Fruit fly (Drosophila melanogaster) whole organism, prepupa: ENCODE results near the gene Atg5.

Experiments
- Blimp-1 ChIP-seq: fragments of 200-800 bp; sonication (Bioruptor generic); optimal IDR thresholded peaks from 3 replicates; lab custom pipeline; 2017; ENCODE audit warnings: missing biosample characterization, missing genetic modification characterization, mild to moderate bottlenecking, moderate library complexity, missing genetic modification reagents
- CG10631 ChIP-seq: fragments of 200-800 bp; sonication (Bioruptor generic); optimal IDR thresholded peaks from 2 replicates; lab custom pipeline; 2016; ENCODE audit warnings: missing biosample characterization, missing genetic modification characterization
- CG10669 ChIP-seq: fragments of 200-800 bp; sonication (Bioruptor generic); optimal IDR thresholded peaks from 3 replicates; lab custom pipeline; 2018; ENCODE audit warnings: missing biosample characterization, mild to moderate bottlenecking, missing genetic modification characterization, moderate library complexity
- CG11294 ChIP-seq: fragments of 200-800 bp; sonication (Bioruptor generic); IDR thresholded peaks from 2 replicates; pipeline ENCODE4 v1.3.6; 2022; ENCODE audit warnings: missing biosample characterization, missing genetic modification characterization
- CG11902 ChIP-seq: fragments of 200-800 bp; sonication (Bioruptor generic); optimal IDR thresholded peaks from 3 replicates; lab custom pipeline; 2016; ENCODE audit warnings: missing biosample characterization, missing genetic modification characterization
- CG15336 ChIP-seq: fragments of 200-800 bp; sonication (Bioruptor generic); IDR thresholded peaks from 2 replicates; pipeline ENCODE4 v1.3.6; 2022; ENCODE audit warnings: missing biosample characterization, missing genetic modification characterization
- CG16779 ChIP-seq: fragments of 200-800 bp; sonication (Bioruptor generic); optimal IDR thresholded peaks from 3 replicates; lab custom pipeline; 2017; ENCODE audit warnings: missing biosample characterization, mild to moderate bottlenecking, missing genetic modification characterization
- CG31627 ChIP-seq: fragments of 200-800 bp; sonication (Bioruptor generic); optimal IDR thresholded peaks from 3 replicates; lab custom pipeline; 2016; ENCODE audit warnings: missing biosample characterization, missing genetic modification characterization
- CG32006 ChIP-seq: fragments of 200-800 bp; sonication (Bioruptor generic); optimal IDR thresholded peaks from 3 replicates; lab custom pipeline; 2017; ENCODE audit warnings: missing biosample characterization, mild to moderate bottlenecking, missing genetic modification characterization
- CG34406 ChIP-seq: fragments of 200-800 bp; sonication (Bioruptor generic); optimal IDR thresholded peaks from 3 replicates; lab custom pipeline; 2016; ENCODE audit warnings: missing biosample characterization, missing genetic modification characterization
- CG3919 ChIP-seq: fragments of 200-800 bp; sonication (Bioruptor generic); optimal IDR thresholded peaks from 3 replicates; lab custom pipeline; 2016; ENCODE audit warnings: missing biosample characterization, missing genetic modification characterization
- CG6276 ChIP-seq: fragments of 200-800 bp; sonication (Bioruptor generic); optimal IDR thresholded peaks from 2 replicates; lab custom pipeline; 2017; ENCODE audit warnings: missing biosample characterization, mild to moderate bottlenecking, missing genetic modification characterization
- CG6792 ChIP-seq: fragments of 200-800 bp; sonication (Bioruptor generic); optimal IDR thresholded peaks from 3 replicates; lab custom pipeline; 2016; ENCODE audit warnings: missing biosample characterization, missing genetic modification characterization
- CG6808 ChIP-seq: fragments of 200-800 bp; sonication (Bioruptor generic); optimal IDR thresholded peaks from 3 replicates; lab custom pipeline; 2017; ENCODE audit warnings: missing biosample characterization, missing genetic modification characterization, mild to moderate bottlenecking, moderate library complexity, missing genetic modification reagents
- CG6854 ChIP-seq: fragments of 200-800 bp; sonication (Bioruptor generic); optimal IDR thresholded peaks from 2 replicates; lab custom pipeline; 2017; ENCODE audit warnings: missing biosample characterization, mild to moderate bottlenecking, missing genetic modification characterization
- CG7368 ChIP-seq: fragments of 200-800 bp; sonication (Bioruptor generic); optimal IDR thresholded peaks from 3 replicates; lab custom pipeline; 2016; ENCODE audit warnings: missing biosample characterization, missing genetic modification characterization
- CG8119 ChIP-seq: fragments of 200-800 bp; sonication (Bioruptor generic); IDR thresholded peaks from 3 replicates; pipeline ENCODE4 v1.3.6; 2022; ENCODE audit warnings: missing biosample characterization, missing genetic modification characterization
- CG8632 ChIP-seq: fragments of 200-800 bp; sonication (Bioruptor generic); optimal IDR thresholded peaks from 3 replicates; lab custom pipeline; 2016; ENCODE audit warnings: missing biosample characterization, missing genetic modification characterization
- CG9139 ChIP-seq: fragments of 200-800 bp; sonication (Bioruptor generic); optimal IDR thresholded peaks from 3 replicates; lab custom pipeline; 2017; ENCODE audit warnings: missing biosample characterization, mild to moderate bottlenecking, missing genetic modification characterization
- Eip75B ChIP-seq: fragments of 200-800 bp; sonication (Bioruptor generic); optimal IDR thresholded peaks from 3 replicates; lab custom pipeline; 2016; ENCODE audit warnings: missing biosample characterization, missing genetic modification characterization
- Eip78C ChIP-seq: fragments of 200-800 bp; sonication (Bioruptor generic); peaks from one replicate; lab custom pipeline; 2016; ENCODE audit warnings: missing biosample characterization, missing genetic modification characterization
- Eip93F ChIP-seq: fragments of 200-800 bp; sonication (Bioruptor generic); optimal IDR thresholded peaks from 2 replicates; lab custom pipeline; 2016; ENCODE audit warnings: missing biosample characterization, mild to moderate bottlenecking, missing genetic modification characterization
- Ets96B ChIP-seq: fragments of 200-800 bp; optimal IDR thresholded peaks from 2 replicates; lab custom pipeline; 2019; ENCODE audit warnings: missing biosample characterization, mild to moderate bottlenecking, missing genetic modification characterization, moderate library complexity
- Gug ChIP-seq: fragments of 200-800 bp; sonication (Bioruptor generic); IDR thresholded peaks from 2 replicates; pipeline ENCODE4 v1.3.6; 2022; ENCODE audit warnings: missing biosample characterization, missing genetic modification characterization
- Hr38 ChIP-seq: sonication (Bioruptor generic); optimal IDR thresholded peaks from 2 replicates; lab custom pipeline; 2016; ENCODE audit warnings: missing biosample characterization, missing genetic modification characterization
- Hr4 ChIP-seq: fragments of 200-800 bp; sonication (Bioruptor generic); optimal IDR thresholded peaks from 3 replicates; lab custom pipeline; 2016; ENCODE audit warnings: missing biosample characterization, missing genetic modification characterization
- Lpt ChIP-seq: fragments of 200-800 bp; sonication (Bioruptor generic); optimal IDR thresholded peaks from 3 replicates; lab custom pipeline; 2016; ENCODE audit warnings: missing biosample characterization, missing genetic modification characterization
- Met ChIP-seq: fragments of 200-800 bp; sonication (Bioruptor generic); optimal IDR thresholded peaks from 3 replicates; lab custom pipeline; 2016; ENCODE audit warnings: missing biosample characterization, missing genetic modification characterization
- Smox ChIP-seq: fragments of 200-800 bp; sonication (Bioruptor generic); optimal IDR thresholded peaks from 3 replicates; lab custom pipeline; 2016; ENCODE audit warnings: missing biosample characterization, missing genetic modification characterization
- Sox102F ChIP-seq: fragments of 200-800 bp; sonication (Bioruptor generic); optimal IDR thresholded peaks from 2 replicates; lab custom pipeline; 2016; ENCODE audit warnings: missing biosample characterization, mild to moderate bottlenecking, missing genetic modification characterization
- Sox14 ChIP-seq: fragments of 200-800 bp; sonication (Bioruptor generic); optimal IDR thresholded peaks from 3 replicates; lab custom pipeline; 2016; ENCODE audit warnings: missing biosample characterization, missing genetic modification characterization
- Sox15 ChIP-seq: fragments of 200-800 bp; sonication (Bioruptor generic); optimal IDR thresholded peaks from 3 replicates; lab custom pipeline; 2016; ENCODE audit warnings: missing biosample characterization, missing genetic modification characterization
- acj6 ChIP-seq: fragments of 200-800 bp; sonication (Bioruptor generic); optimal IDR thresholded peaks from 3 replicates; lab custom pipeline; 2016; ENCODE audit warnings: missing biosample characterization, missing genetic modification characterization
- cyc ChIP-seq: fragments of 200-800 bp; sonication (Bioruptor generic); optimal IDR thresholded peaks from 3 replicates; lab custom pipeline; 2016; ENCODE audit warnings: missing biosample characterization, missing genetic modification characterization
- dac ChIP-seq: fragments of 200-800 bp; sonication (Bioruptor generic); optimal IDR thresholded peaks from 2 replicates; lab custom pipeline; 2017; ENCODE audit warnings: missing biosample characterization, mild to moderate bottlenecking, missing genetic modification characterization
- dsx ChIP-seq: fragments of 200-800 bp; optimal IDR thresholded peaks from 3 replicates; lab custom pipeline; 2019; ENCODE audit warnings: missing biosample characterization, mild to moderate bottlenecking, missing genetic modification characterization, moderate library complexity; ENCODE audit not compliant: poor library complexity, severe bottlenecking
- eg ChIP-seq: fragments of 200-800 bp; sonication (Bioruptor generic); IDR thresholded peaks from 3 replicates; pipeline ENCODE4 v1.3.6; 2022; ENCODE audit warnings: missing biosample characterization, missing genetic modification characterization
- esn ChIP-seq: fragments of 200-800 bp; sonication (Bioruptor generic); optimal IDR thresholded peaks from 2 replicates; lab custom pipeline; 2016; ENCODE audit warnings: missing biosample characterization, mild to moderate bottlenecking, missing genetic modification characterization, moderate library complexity
- net ChIP-seq: fragments of 200-800 bp; sonication (Bioruptor generic); optimal IDR thresholded peaks from 3 replicates; lab custom pipeline; 2016; ENCODE audit warnings: missing biosample characterization, missing genetic modification characterization
- salr ChIP-seq, 2 experiments: fragments of 200-800 bp; sonication (Bioruptor generic); optimal IDR thresholded peaks; 3 replicates each; lab custom pipeline; 2016 to 2018; ENCODE audit warnings: missing biosample characterization in 2 of 2, missing genetic modification characterization in 2 of 2, mild to moderate bottlenecking in 1 of 2
- spab ChIP-seq: fragments of 200-800 bp; sonication (Bioruptor generic); optimal IDR thresholded peaks from 2 replicates; lab custom pipeline; 2017; ENCODE audit warnings: missing biosample characterization, mild to moderate bottlenecking, missing genetic modification characterization, missing genetic modification reagents
- ss ChIP-seq, 2 experiments: fragments of 200-800 bp; sonication (Bioruptor generic); optimal IDR thresholded peaks; 2 replicates in 1 of 2; 3 replicates in 1 of 2; lab custom pipeline; 2017 to 2018; ENCODE audit warnings: mild to moderate bottlenecking in 2 of 2, missing biosample characterization in 2 of 2, missing genetic modification characterization in 2 of 2, moderate library complexity in 1 of 2
- svp ChIP-seq: fragments of 200-800 bp; sonication (Bioruptor generic); peaks from one replicate; lab custom pipeline; 2016; ENCODE audit warnings: missing biosample characterization, missing genetic modification characterization
- topi ChIP-seq: fragments of 200-800 bp; sonication (Bioruptor generic); optimal IDR thresholded peaks from 3 replicates; lab custom pipeline; 2016; ENCODE audit warnings: missing biosample characterization, missing genetic modification characterization
- vri ChIP-seq: fragments of 200-800 bp; sonication (Bioruptor generic); optimal IDR thresholded peaks from 3 replicates; lab custom pipeline; 2016; ENCODE audit warnings: missing biosample characterization, mild to moderate bottlenecking, missing genetic modification characterization

The Atg5 gene

DNA sequence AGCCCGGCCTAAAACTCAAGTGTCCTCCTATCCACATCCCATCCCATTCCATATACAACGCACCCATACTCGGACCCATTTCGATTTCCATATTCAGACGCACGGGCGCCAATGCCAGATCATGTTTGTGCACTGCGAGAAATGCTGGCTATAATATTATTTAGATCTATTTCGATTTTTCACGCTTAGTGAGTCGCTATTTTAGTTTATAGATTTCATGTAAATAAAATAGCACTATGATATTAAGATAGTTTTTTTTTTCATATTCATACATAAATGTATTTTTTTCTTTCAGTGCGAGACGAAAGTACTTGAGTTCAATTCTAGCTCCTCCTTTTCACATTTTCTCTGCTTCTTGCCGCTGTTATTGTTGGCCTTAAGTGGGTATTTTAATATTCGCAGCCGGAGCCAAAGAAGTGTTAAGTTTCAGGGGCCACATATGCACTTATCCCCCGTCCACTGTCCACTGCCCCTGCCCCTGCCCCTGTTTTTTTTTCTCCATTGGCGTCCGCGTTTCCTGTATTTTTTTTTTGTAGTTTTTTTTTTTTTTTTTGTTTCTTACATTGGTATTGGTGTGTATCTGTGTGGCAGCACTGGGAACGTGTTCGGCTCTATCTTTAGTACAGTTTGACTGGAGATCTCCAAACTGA is 31.6 kb downstream of the Atg5 start (continued):
- TF ChIP-seq cyc (peak; percentile 56), Smox (peak; percentile 74), CG34406 (GFP tag; lab: Kevin White, UChicago) (peak; percentile 74), dac (GFP tag; lab: Kevin White, UChicago) (peak; percentile 36), Sox102F (peak; percentile 72), CG7368 (peak; percentile 63), Eip93F (GFP tag; lab: Kevin White, UChicago) (no peak), ss (GFP tag; optimal IDR thresholded peaks at IDR 0.05; lab: Kevin White, UChicago) (peak; percentile 86 to 88), Lpt (GFP tag; lab: Kevin White, UChicago) (peak; percentile 76), CG6792 (GFP tag; lab: Kevin White, UChicago) (peak; percentile 75), CG6276 (GFP tag; lab: Kevin White, UChicago) (peak; percentile 53), Sox15 (GFP tag; lab: Kevin White, UChicago) (peak; percentile 27), CG11902 (GFP tag; lab: Kevin White, UChicago) (peak; percentile 40), esn (GFP tag; lab: Kevin White, UChicago) (peak; percentile 81), CG9139 (peak; percentile 81), dsx (GFP tag; lab: Kevin White, UChicago) (peak; percentile 79), CG10669 (GFP tag; lab: Kevin White, UChicago) (peak; percentile 72), acj6 (GFP tag; lab: Kevin White, UChicago) (peak; percentile 80), CG8119 (GFP tag; lab: Robert Waterston, UW) (peak; percentile 82), CG11294 (GFP tag; lab: Robert Waterston, UW) (0 out of 2 replicates have a peak, but pooled peaks have one; percentile 14)

- TF ChIP-seq CG15336 (GFP tag; lab: Robert Waterston, UW), result peak; percentile 25; the same call in 1 of the 2 replicates
- TF ChIP-seq CG31627, result no peak
- peak; percentile 48 for TF ChIP-seq dsx (GFP tag; lab: Kevin White, UChicago)
- TF ChIP-seq topi (GFP tag; lab: Kevin White, UChicago), result no peak
- TF ChIP-seq Met, result no peak
- no peak for TF ChIP-seq CG3919 (GFP tag; lab: Kevin White, UChicago)
- no peak; the same call in 2 of the 3 replicates for TF ChIP-seq CG8119 (GFP tag; lab: Robert Waterston, UW)
- no peak for TF ChIP-seq Eip93F (GFP tag; lab: Kevin White, UChicago)
- TF ChIP-seq svp (GFP tag; lab: Kevin White, UChicago), result no peak
- TF ChIP-seq cyc, result no peak
- no peak for TF ChIP-seq CG11294 (GFP tag; lab: Robert Waterston, UW)
- no peak for TF ChIP-seq Sox102F
- peak; percentile 79 for TF ChIP-seq CG6808 (GFP tag; lab: Kevin White, UChicago)
- TF ChIP-seq CG7368, result no peak
- TF ChIP-seq CG16779 (tag; lab: Kevin White, UChicago), result peak; percentile 48
- TF ChIP-seq CG9139, result peak; percentile 70
- TF ChIP-seq Eip75B (GFP tag; lab: Kevin White, UChicago), result peak; percentile 17
- no peak for TF ChIP-seq Blimp-1
- TF ChIP-seq esn (GFP tag; lab: Kevin White, UChicago), result no peak
- no peak for TF ChIP-seq vri (GFP tag; lab: Kevin White, UChicago)
- no peak for TF ChIP-seq Hr4
- peak; percentile 48 for TF ChIP-seq spab (GFP tag; lab: Kevin White, UChicago)
- no peak for TF ChIP-seq dac (GFP tag; lab: Kevin White, UChicago)
- TF ChIP-seq CG8632 (GFP tag; lab: Kevin White, UChicago), result no peak
- TF ChIP-seq CG32006 (GFP tag; lab: Kevin White, UChicago), result no peak
- peak; percentile 1 for TF ChIP-seq Sox14 (GFP tag; lab: Kevin White, UChicago)
- TF ChIP-seq CG10631 (GFP tag; lab: Kevin White, UChicago), result no peak
- no peak for TF ChIP-seq Lpt (GFP tag; lab: Kevin White, UChicago)
- no peak for TF ChIP-seq salr (GFP tag; optimal IDR thresholded peaks at IDR 0.05; lab: Kevin White, UChicago)
- 0 out of 3 replicates have a peak, but pooled peaks have one; percentile 20 for TF ChIP-seq eg (GFP tag; lab: Robert Waterston, UW)
- peak; percentile 57 for TF ChIP-seq CG6854
- peak; percentile 24 for TF ChIP-seq net
- TF ChIP-seq ss (GFP tag; optimal IDR thresholded peaks at IDR 0.05; lab: Kevin White, UChicago), result peak; percentile 86
- no peak for TF ChIP-seq Hr38 (GFP tag; lab: Kevin White, UChicago)
- no peak for TF ChIP-seq Gug (GFP tag; lab: Robert Waterston, UW)
- peak; percentile 15 for TF ChIP-seq Ets96B (tag; lab: Kevin White, UChicago)
- peak; percentile 46 for TF ChIP-seq Eip78C (GFP tag; lab: Kevin White, UChicago)
- TF ChIP-seq Sox15 (GFP tag; lab: Kevin White, UChicago), result no peak
These were observed 32.6 kb downstream of the Atg5 start, which contains the start of gene unc-119 for dm6 chrX:7290811-7291515. Gene unc-119 (minus strand): TSS chrX:7291298.
